Fruit fly (Drosophila melanogaster) whole organism, embryonic: ENCODE measurements around the gene CG6083.

Source experiments
- CG10654 ChIP-seq: fragments of 200-800 bp; sonication (Bioruptor generic); optimal IDR thresholded peaks from 2 replicates; lab custom pipeline; 2016; ENCODE audit warnings: missing biosample characterization, missing genetic modification characterization
- CG3847 ChIP-seq: fragments of 200-800 bp; sonication (Bioruptor generic); IDR thresholded peaks from 2 replicates; pipeline ENCODE4 v1.3.6; 2022; ENCODE audit warnings: missing biosample characterization, missing genetic modification characterization
- cwo ChIP-seq: fragments of 200-800 bp; sonication (Bioruptor generic); optimal IDR thresholded peaks from 3 replicates; lab custom pipeline; 2017; ENCODE audit warnings: missing biosample characterization, missing genetic modification characterization, mild to moderate bottlenecking, moderate library complexity, missing genetic modification reagents
- tx ChIP-seq: fragments of 200-800 bp; sonication (Bioruptor generic); optimal IDR thresholded peaks from 2 replicates; lab custom pipeline; 2016; ENCODE audit warnings: missing biosample characterization, missing genetic modification characterization

- TF ChIP-seq CG3847 (GFP tag; lab: Robert Waterston, UW) (no peak), cwo (GFP tag; lab: Kevin White, UChicago) (no peak), tx (no peak), CG10654 (no peak)
Measured at dm6 chr3L:11593778-11594177, 32.1 kb downstream of the CG6083 start.
